Worm (Caenorhabditis elegans) whole organism, late embryonic: ENCODE results near the gene ztf-25.

Experiments used
- C38D4.7 ChIP-seq: fragments of 200-800 bp; sonication (Bioruptor generic); optimal IDR thresholded peaks from 2 replicates; lab custom pipeline; 2018; ENCODE audit warnings: mild to moderate bottlenecking, missing genetic modification characterization, moderate library complexity, missing compliant biosample characterization
- K02D7.2 ChIP-seq: sonication (generic microtip); optimal IDR thresholded peaks from 2 replicates; lab custom pipeline; 2017; ENCODE audit warnings: mild to moderate bottlenecking, missing genetic modification characterization, missing compliant biosample characterization
- K09A11.1 ChIP-seq: sonication (generic microtip); optimal IDR thresholded peaks from 2 replicates; lab custom pipeline; 2017; ENCODE audit warnings: antibody characterized with exemption, mild to moderate bottlenecking, missing genetic modification characterization, missing compliant biosample characterization; ENCODE audit not compliant: insufficient read depth
- ama-1 ChIP-seq: fragments of 150-350 bp; optimal IDR thresholded peaks from 2 replicates; lab custom pipeline; 2014
- ceh-14 ChIP-seq: sonication (generic microtip); optimal IDR thresholded peaks from 2 replicates; lab custom pipeline; 2016; ENCODE audit warnings: missing genotype, missing genetic modification characterization, missing compliant biosample characterization
- ceh-18 ChIP-seq: sonication (generic microtip); optimal IDR thresholded peaks from 2 replicates; lab custom pipeline; 2016; ENCODE audit warnings: missing genetic modification characterization, missing compliant biosample characterization
- ceh-34 ChIP-seq: sonication (generic microtip); optimal IDR thresholded peaks from 2 replicates; lab custom pipeline; 2016; ENCODE audit warnings: mild to moderate bottlenecking, missing genetic modification characterization, missing compliant biosample characterization
- ceh-45 ChIP-seq: fragments of 200-800 bp; sonication (Bioruptor generic); IDR thresholded peaks from 2 replicates; pipeline ENCODE4 v1.3.6; 2022; ENCODE audit warnings: missing genetic modification reagents, missing genetic modification characterization, missing compliant biosample characterization
- ceh-48 ChIP-seq: sonication (generic microtip); optimal IDR thresholded peaks from 2 replicates; lab custom pipeline; 2016; ENCODE audit warnings: missing genetic modification characterization, inconsistent platforms, missing compliant biosample characterization
- ceh-6 ChIP-seq: fragments of 200-800 bp; sonication (Bioruptor generic); optimal IDR thresholded peaks from 2 replicates; lab custom pipeline; 2018; ENCODE audit warnings: mild to moderate bottlenecking, missing genetic modification characterization, missing compliant biosample characterization
- ceh-9 ChIP-seq: sonication (generic microtip); optimal IDR thresholded peaks from 2 replicates; lab custom pipeline; 2016; ENCODE audit warnings: mild to moderate bottlenecking, missing genetic modification characterization, inconsistent platforms, missing compliant biosample characterization
- dmd-4 ChIP-seq: sonication (generic microtip); optimal IDR thresholded peaks from 2 replicates; lab custom pipeline; 2016; ENCODE audit warnings: borderline replicate concordance, missing genetic modification characterization, missing compliant biosample characterization
- elt-2 ChIP-seq: sonication (generic microtip); optimal IDR thresholded peaks from 2 replicates; lab custom pipeline; 2016; ENCODE audit warnings: missing genetic modification reagents, missing genetic modification characterization, missing compliant biosample characterization
- ets-4 ChIP-seq: sonication (generic microtip); optimal IDR thresholded peaks from 2 replicates; lab custom pipeline; 2016; ENCODE audit warnings: missing genetic modification characterization, missing compliant biosample characterization
- fkh-6 ChIP-seq: sonication (generic microtip); optimal IDR thresholded peaks from 2 replicates; lab custom pipeline; 2016; ENCODE audit warnings: missing genetic modification characterization, missing compliant biosample characterization
- gmeb-2 ChIP-seq: sonication (generic microtip); optimal IDR thresholded peaks from 2 replicates; lab custom pipeline; 2016; ENCODE audit warnings: missing genetic modification characterization, inconsistent platforms, missing compliant biosample characterization
- hlh-13 ChIP-seq: fragments of 200-800 bp; sonication (Bioruptor generic); optimal IDR thresholded peaks from 2 replicates; lab custom pipeline; 2018; ENCODE audit warnings: mild to moderate bottlenecking, missing genetic modification characterization, missing compliant biosample characterization
- hlh-6 ChIP-seq: sonication (generic microtip); optimal IDR thresholded peaks from 2 replicates; lab custom pipeline; 2016; ENCODE audit warnings: missing genotype, missing genetic modification characterization, missing compliant biosample characterization
- hlh-8 ChIP-seq: sonication (generic microtip); optimal IDR thresholded peaks from 2 replicates; lab custom pipeline; 2016; ENCODE audit warnings: missing genotype, missing genetic modification characterization, missing compliant biosample characterization
- lim-6 ChIP-seq: sonication (generic microtip); optimal IDR thresholded peaks from 2 replicates; lab custom pipeline; 2016; ENCODE audit warnings: missing genetic modification characterization, missing compliant biosample characterization
- madf-2 ChIP-seq: sonication (generic microtip); optimal IDR thresholded peaks from 2 replicates; lab custom pipeline; 2017; ENCODE audit warnings: missing genetic modification characterization, missing compliant biosample characterization
- nhr-11 ChIP-seq: fragments of 150-350 bp; optimal IDR thresholded peaks from 2 replicates; lab custom pipeline; 2014; ENCODE audit warnings: missing biosample characterization, missing genetic modification characterization
- npax-4 ChIP-seq: sonication (generic microtip); optimal IDR thresholded peaks from 2 replicates; lab custom pipeline; 2016; ENCODE audit warnings: missing genetic modification characterization, missing compliant biosample characterization
- odd-2 ChIP-seq: sonication (generic microtip); optimal IDR thresholded peaks from 2 replicates; lab custom pipeline; 2017; ENCODE audit warnings: antibody characterized with exemption, mild to moderate bottlenecking, missing genetic modification characterization, missing compliant biosample characterization
- pag-3 ChIP-seq: sonication (generic microtip); optimal IDR thresholded peaks from 2 replicates; lab custom pipeline; 2016; ENCODE audit warnings: missing compliant biosample characterization, missing genetic modification characterization, borderline replicate concordance
- ref-2 ChIP-seq: sonication (generic microtip); optimal IDR thresholded peaks from 2 replicates; lab custom pipeline; 2016; ENCODE audit warnings: missing genetic modification characterization, missing compliant biosample characterization
- sdc-2 ChIP-seq: sonication (generic microtip); optimal IDR thresholded peaks from 2 replicates; lab custom pipeline; 2016; ENCODE audit warnings: missing genotype, missing genetic modification characterization, missing compliant biosample characterization
- sox-2 ChIP-seq: fragments of 200-800 bp; sonication (Bioruptor generic); IDR thresholded peaks from 2 replicates; pipeline ENCODE4 v1.3.6; 2022; ENCODE audit warnings: missing genetic modification reagents, missing genetic modification characterization, missing compliant biosample characterization
- sox-4 ChIP-seq: sonication (generic microtip); optimal IDR thresholded peaks from 2 replicates; lab custom pipeline; 2017; ENCODE audit warnings: mild to moderate bottlenecking, missing genetic modification characterization, inconsistent platforms, missing compliant biosample characterization
- syd-9 ChIP-seq: sonication (generic microtip); optimal IDR thresholded peaks from 2 replicates; lab custom pipeline; 2016; ENCODE audit warnings: mild to moderate bottlenecking, missing genetic modification characterization, moderate library complexity, missing compliant biosample characterization
- tbx-2 ChIP-seq: sonication (generic microtip); optimal IDR thresholded peaks from 2 replicates; lab custom pipeline; 2016; ENCODE audit warnings: missing genetic modification characterization, missing compliant biosample characterization
- ttx-3 ChIP-seq: sonication (generic microtip); optimal IDR thresholded peaks from 2 replicates; lab custom pipeline; 2016; ENCODE audit warnings: missing genetic modification reagents, missing genetic modification characterization, missing compliant biosample characterization
- unc-3 ChIP-seq, 2 experiments: fragments of 200-800 bp in 1 of 2; sonication (Bioruptor generic) in 1 of 2; sonication (generic microtip) in 1 of 2; conservative IDR thresholded peaks in 1 of 2; optimal IDR thresholded peaks in 1 of 2; 2 replicates each; pipeline versions ENCODE4 v1.3.6 to Lab custom; 2016 to 2022; ENCODE audit warnings: missing compliant biosample characterization in 2 of 2, missing genetic modification characterization in 2 of 2, missing genetic modification reagents in 1 of 2
- unc-42 ChIP-seq: sonication (generic microtip); optimal IDR thresholded peaks from 2 replicates; lab custom pipeline; 2016; ENCODE audit warnings: missing genotype, missing genetic modification characterization, missing compliant biosample characterization
- unc-86 ChIP-seq: sonication (generic microtip); optimal IDR thresholded peaks from 2 replicates; lab custom pipeline; 2016; ENCODE audit warnings: missing genetic modification characterization, missing compliant biosample characterization
- zip-5 ChIP-seq: sonication (generic microtip); optimal IDR thresholded peaks from 2 replicates; lab custom pipeline; 2016; ENCODE audit warnings: missing genetic modification characterization, missing compliant biosample characterization
- ztf-16 ChIP-seq: sonication (generic microtip); optimal IDR thresholded peaks from 2 replicates; lab custom pipeline; 2017; ENCODE audit warnings: missing genetic modification characterization, missing compliant biosample characterization

ztf-25 gene

ce11 chrV:17565903-17566302 lies 35.7 kb upstream of the ztf-25 start, which contains the start of gene fbxa-171:
Gene fbxa-171 (minus strand): TSS chrV:17566003.
- TF ChIP-seq npax-4 (no peak), hlh-13 (no peak), ceh-45 (GFP tag; lab: Robert Waterston, UW) (no peak), madf-2 (tag; lab: Kevin White, UChicago) (no peak), sdc-2 (tag; lab: Kevin White, UChicago) (no peak), gmeb-2 (tag; lab: Kevin White, UChicago) (no peak), hlh-8 (tag; lab: Kevin White, UChicago) (no peak), odd-2 (no peak), unc-3 (GFP tag; conservative IDR thresholded peaks at IDR 0.05; lab: Robert Waterston, UW) (no peak), unc-3 (tag; optimal IDR thresholded peaks at IDR 0.05; lab: Kevin White, UChicago) (no peak), K02D7.2 (tag; lab: Kevin White, UChicago) (no peak), sox-4 (no peak), pag-3 (tag; lab: Kevin White, UChicago) (no peak), K09A11.1 (tag; lab: Kevin White, UChicago) (no peak), lim-6 (tag; lab: Kevin White, UChicago) (no peak)

ce11 chrV:17566850-17567249 lies 34.8 kb upstream of the ztf-25 start, which contains the start of gene C38D9.2:
Gene C38D9.2 (plus strand): TSS chrV:17567150.
- TF ChIP-seq elt-2 (tag; lab: Kevin White, UChicago): no peak
- TF ChIP-seq ceh-9 (tag; lab: Kevin White, UChicago): no peak
- no peak for TF ChIP-seq fkh-6 (tag; lab: Kevin White, UChicago)
- no peak for TF ChIP-seq hlh-8 (tag; lab: Kevin White, UChicago)
- TF ChIP-seq ttx-3 (tag; lab: Kevin White, UChicago): no peak
- TF ChIP-seq ceh-34: no peak
- no peak for TF ChIP-seq hlh-6
- no peak for TF ChIP-seq tbx-2 (tag; lab: Kevin White, UChicago)
- no peak for TF ChIP-seq ama-1 (lab: Kevin White, UChicago)
- no peak for TF ChIP-seq lim-6 (tag; lab: Kevin White, UChicago)
- TF ChIP-seq K09A11.1 (tag; lab: Kevin White, UChicago): no peak
- no peak for TF ChIP-seq ztf-16 (tag; lab: Kevin White, UChicago)
- TF ChIP-seq madf-2 (tag; lab: Kevin White, UChicago): no peak
- TF ChIP-seq nhr-11 (tag; lab: Kevin White, UChicago): no peak
- TF ChIP-seq hlh-13: no peak
- TF ChIP-seq C38D4.7 (GFP tag; lab: Kevin White, UChicago): no peak
- no peak for TF ChIP-seq ceh-14 (tag; lab: Kevin White, UChicago)
- TF ChIP-seq ceh-48 (tag; lab: Kevin White, UChicago): no peak

ce11 chrV:17580017-17580416 lies 21.6 kb upstream of the ztf-25 start:
- no peak for TF ChIP-seq K09A11.1 (tag; lab: Kevin White, UChicago)
- no peak for TF ChIP-seq ceh-6 (GFP tag; lab: Kevin White, UChicago)
- TF ChIP-seq unc-42 (tag; lab: Kevin White, UChicago): no peak
- no peak for TF ChIP-seq ceh-18
- no peak for TF ChIP-seq zip-5 (tag; lab: Kevin White, UChicago)
- TF ChIP-seq dmd-4: no peak
- no peak for TF ChIP-seq sox-4
- TF ChIP-seq ref-2 (tag; lab: Kevin White, UChicago): no peak
- no peak for TF ChIP-seq ets-4 (tag; lab: Kevin White, UChicago)
- no peak for TF ChIP-seq sox-2 (GFP tag; lab: Robert Waterston, UW)
- no peak for TF ChIP-seq hlh-6
- TF ChIP-seq unc-86 (tag; lab: Kevin White, UChicago): no peak
- TF ChIP-seq syd-9 (tag; lab: Kevin White, UChicago): no peak
- TF ChIP-seq unc-3 (GFP tag; conservative IDR thresholded peaks at IDR 0.05; lab: Robert Waterston, UW): no peak
- no peak for TF ChIP-seq unc-3 (tag; optimal IDR thresholded peaks at IDR 0.05; lab: Kevin White, UChicago)
